Worm (Caenorhabditis elegans) whole organism, young adult: ENCODE data around the gene ckc-1.

Experiments
- B0019.2 ChIP-seq: fragments of 200-800 bp; sonication (Bioruptor generic); conservative IDR thresholded peaks from 2 replicates; pipeline ENCODE4 v1.3.6; 2022; ENCODE audit warnings: missing genetic modification reagents, missing genetic modification characterization, missing compliant biosample characterization
- B0035.1 ChIP-seq: sonication (generic microtip); optimal IDR thresholded peaks from 2 replicates; lab custom pipeline; 2016; ENCODE audit warnings: missing genetic modification characterization, mild to moderate bottlenecking, missing compliant biosample characterization, missing genotype, missing genetic modification reagents
- D2030.7 ChIP-seq: fragments of 200-800 bp; sonication (Bioruptor generic); IDR thresholded peaks from 2 replicates; pipeline ENCODE4 v1.3.6; 2022; ENCODE audit warnings: missing genetic modification reagents, missing genetic modification characterization, missing compliant biosample characterization
- F10E7.11 ChIP-seq: sonication (generic microtip); optimal IDR thresholded peaks from 2 replicates; lab custom pipeline; 2017; ENCODE audit warnings: mild to moderate bottlenecking, missing genetic modification characterization, moderate library complexity, missing compliant biosample characterization
- F33H1.4 ChIP-seq: fragments of 200-800 bp; sonication (Bioruptor generic); IDR thresholded peaks from 2 replicates; pipeline ENCODE4 v1.3.6; 2022; ENCODE audit warnings: missing genetic modification reagents, missing genetic modification characterization, missing compliant biosample characterization
- F39B2.1 ChIP-seq: fragments of 200-800 bp; sonication (Bioruptor generic); IDR thresholded peaks from 2 replicates; pipeline ENCODE4 v1.3.6; 2022; ENCODE audit warnings: missing genetic modification reagents, missing genetic modification characterization, missing compliant biosample characterization
- F49E8.2 ChIP-seq: sonication (generic microtip); optimal IDR thresholded peaks from 3 replicates; lab custom pipeline; 2017; ENCODE audit warnings: missing genetic modification characterization, mild to moderate bottlenecking, missing compliant biosample characterization, antibody characterized with exemption, moderate library complexity; ENCODE audit not compliant: insufficient read depth
- F55B11.4 ChIP-seq: sonication (generic microtip); optimal IDR thresholded peaks from 2 replicates; lab custom pipeline; 2016; ENCODE audit warnings: missing compliant biosample characterization, missing genetic modification characterization, borderline replicate concordance; ENCODE audit not compliant: insufficient read depth
- K12H6.12 ChIP-seq: fragments of 200-800 bp; sonication (Bioruptor generic); optimal IDR thresholded peaks from 2 replicates; lab custom pipeline; 2018; ENCODE audit warnings: mild to moderate bottlenecking, missing genetic modification characterization, missing compliant biosample characterization
- T26A5.8 ChIP-seq: sonication (generic microtip); optimal IDR thresholded peaks from 2 replicates; lab custom pipeline; 2016; ENCODE audit warnings: missing genetic modification characterization, missing compliant biosample characterization
- Y53F4B.3 ChIP-seq: fragments of 200-800 bp; sonication (Bioruptor generic); IDR thresholded peaks from 2 replicates; pipeline ENCODE4 v1.3.6; 2022; ENCODE audit warnings: missing genetic modification reagents, missing genetic modification characterization, missing compliant biosample characterization
- Y56A3A.18 ChIP-seq: fragments of 200-800 bp; sonication (Bioruptor generic); IDR thresholded peaks from 2 replicates; pipeline ENCODE4 v1.3.6; 2022; ENCODE audit warnings: missing genetic modification reagents, missing genetic modification characterization, missing compliant biosample characterization
- Y67H2A.10 ChIP-seq: fragments of 200-800 bp; sonication (Bioruptor generic); conservative IDR thresholded peaks from 2 replicates; pipeline ENCODE4 v1.3.6; 2022; ENCODE audit warnings: missing genetic modification reagents, missing genetic modification characterization, missing compliant biosample characterization
- Y95B8A.8 ChIP-seq: fragments of 200-800 bp; sonication (Bioruptor generic); IDR thresholded peaks from 2 replicates; pipeline ENCODE4 v1.3.6; 2022; ENCODE audit warnings: missing genetic modification reagents, missing genetic modification characterization, missing compliant biosample characterization
- ZK185.1 ChIP-seq: sonication (generic microtip); optimal IDR thresholded peaks from 2 replicates; lab custom pipeline; 2016; ENCODE audit warnings: mild to moderate bottlenecking, missing genetic modification characterization, missing compliant biosample characterization; ENCODE audit not compliant: poor library complexity, severe bottlenecking
- ama-1 ChIP-seq, 3 experiments: fragments of 150-350 bp in 1 of 3; sonication (generic microtip) in 2 of 3; optimal IDR thresholded peaks; 2 replicates each; lab custom pipeline; 2014 to 2018; ENCODE audit warnings: missing biosample characterization in 2 of 3, missing genetic modification characterization in 2 of 3, missing genetic modification reagents in 2 of 3
- atf-7 ChIP-seq: sonication (generic microtip); optimal IDR thresholded peaks from 2 replicates; lab custom pipeline; 2017; ENCODE audit warnings: mild to moderate bottlenecking, missing genetic modification characterization, missing compliant biosample characterization
- attf-3 ChIP-seq: fragments of 200-800 bp; sonication (Bioruptor generic); conservative IDR thresholded peaks from 2 replicates; pipeline ENCODE4 v1.3.6; 2022; ENCODE audit warnings: missing genetic modification reagents, missing genetic modification characterization, missing compliant biosample characterization
- bed-2 ChIP-seq: fragments of 200-800 bp; sonication (Bioruptor generic); IDR thresholded peaks from 2 replicates; pipeline ENCODE4 v1.3.6; 2022; ENCODE audit warnings: missing genetic modification reagents, missing genetic modification characterization, missing compliant biosample characterization
- cebp-1 ChIP-seq, 2 experiments: fragments of 200-800 bp in 1 of 2; sonication (Bioruptor generic) in 1 of 2; sonication (generic microtip) in 1 of 2; IDR thresholded peaks in 1 of 2; optimal IDR thresholded peaks in 1 of 2; 2 replicates each; pipeline versions ENCODE4 v1.3.6 to Lab custom; 2017 to 2022; ENCODE audit warnings: missing compliant biosample characterization in 2 of 2, missing genetic modification characterization in 2 of 2, mild to moderate bottlenecking in 1 of 2, missing genetic modification reagents in 1 of 2, moderate library complexity in 1 of 2
- cebp-2 ChIP-seq: fragments of 200-800 bp; sonication (Bioruptor generic); IDR thresholded peaks from 2 replicates; pipeline ENCODE4 v1.3.6; 2022; ENCODE audit warnings: missing genetic modification characterization, missing compliant biosample characterization
- ceh-27 ChIP-seq: fragments of 200-800 bp; sonication (Bioruptor generic); optimal IDR thresholded peaks from 2 replicates; lab custom pipeline; 2018; ENCODE audit warnings: mild to moderate bottlenecking, missing genetic modification characterization, moderate library complexity, missing compliant biosample characterization
- ceh-58 ChIP-seq: fragments of 200-800 bp; sonication (Bioruptor generic); IDR thresholded peaks from 2 replicates; pipeline ENCODE4 v1.3.6; 2022; ENCODE audit warnings: missing genetic modification characterization, missing compliant biosample characterization
- die-1 ChIP-seq: sonication (generic microtip); optimal IDR thresholded peaks from 2 replicates; lab custom pipeline; 2016; ENCODE audit warnings: missing genotype, mild to moderate bottlenecking, missing genetic modification characterization, missing compliant biosample characterization
- dox-1 ChIP-seq: fragments of 200-800 bp; sonication (Bioruptor generic); IDR thresholded peaks from 2 replicates; pipeline ENCODE4 v1.3.6; 2022; ENCODE audit warnings: missing genetic modification reagents, missing genetic modification characterization, missing compliant biosample characterization
- ets-4 ChIP-seq: fragments of 200-800 bp; sonication (Bioruptor generic); optimal IDR thresholded peaks from 2 replicates; lab custom pipeline; 2018; ENCODE audit warnings: mild to moderate bottlenecking, missing genetic modification characterization, missing compliant biosample characterization
- fkh-3 ChIP-seq: sonication (generic microtip); optimal IDR thresholded peaks from 2 replicates; lab custom pipeline; 2016; ENCODE audit warnings: mild to moderate bottlenecking, missing genetic modification characterization, missing compliant biosample characterization
- him-1 ChIP-seq: sonication (generic microtip); optimal IDR thresholded peaks from 2 replicates; lab custom pipeline; 2016; ENCODE audit warnings: missing genotype, missing genetic modification reagents, missing genetic modification characterization, missing compliant biosample characterization
- hlh-26 ChIP-seq: fragments of 200-800 bp; sonication (Bioruptor generic); conservative IDR thresholded peaks from 2 replicates; pipeline ENCODE4 v1.3.6; 2022; ENCODE audit warnings: missing genetic modification reagents, missing genetic modification characterization, missing compliant biosample characterization
- hmg-1.2 ChIP-seq: fragments of 200-800 bp; sonication (Bioruptor generic); IDR thresholded peaks from 2 replicates; pipeline ENCODE4 v1.3.6; 2022; ENCODE audit warnings: missing genetic modification reagents, missing genetic modification characterization, missing compliant biosample characterization
- let-607 ChIP-seq, 2 experiments: fragments of 200-800 bp in 1 of 2; sonication (Bioruptor generic) in 1 of 2; sonication (generic microtip) in 1 of 2; optimal IDR thresholded peaks; 2 replicates each; lab custom pipeline; 2016 to 2018; ENCODE audit warnings: mild to moderate bottlenecking in 2 of 2, missing compliant biosample characterization in 2 of 2, missing genetic modification characterization in 2 of 2, moderate library complexity in 2 of 2, missing genotype in 1 of 2
- lin-26 ChIP-seq: fragments of 200-800 bp; sonication (Bioruptor generic); IDR thresholded peaks from 2 replicates; pipeline ENCODE4 v1.3.6; 2022; ENCODE audit warnings: missing genetic modification reagents, missing genetic modification characterization, missing compliant biosample characterization
- lin-40 ChIP-seq: sonication (generic microtip); optimal IDR thresholded peaks from 2 replicates; lab custom pipeline; 2016; ENCODE audit warnings: missing genetic modification characterization, mild to moderate bottlenecking, missing compliant biosample characterization, missing genotype, missing genetic modification reagents
- lsl-1 ChIP-seq: fragments of 200-800 bp; sonication (Bioruptor generic); optimal IDR thresholded peaks from 2 replicates; lab custom pipeline; 2018; ENCODE audit warnings: mild to moderate bottlenecking, missing genetic modification characterization, moderate library complexity, missing compliant biosample characterization
- madf-10 ChIP-seq: sonication (generic microtip); optimal IDR thresholded peaks from 2 replicates; lab custom pipeline; 2016; ENCODE audit warnings: mild to moderate bottlenecking, missing genetic modification characterization, missing compliant biosample characterization
- madf-6 ChIP-seq: fragments of 200-800 bp; sonication (Bioruptor generic); IDR thresholded peaks from 2 replicates; pipeline ENCODE4 v1.3.6; 2022; ENCODE audit warnings: missing genetic modification reagents, missing genetic modification characterization, missing compliant biosample characterization
- madf-8 ChIP-seq: fragments of 200-800 bp; sonication (Bioruptor generic); conservative IDR thresholded peaks from 2 replicates; pipeline ENCODE4 v1.3.6; 2022; ENCODE audit warnings: missing genetic modification reagents, missing genetic modification characterization, missing compliant biosample characterization
- nfya-2 ChIP-seq: fragments of 200-800 bp; sonication (Bioruptor generic); IDR thresholded peaks from 2 replicates; pipeline ENCODE4 v1.3.6; 2022; ENCODE audit warnings: missing genetic modification reagents, missing genetic modification characterization, missing compliant biosample characterization
- nfyb-1 ChIP-seq: fragments of 200-800 bp; sonication (Bioruptor generic); IDR thresholded peaks from 2 replicates; pipeline ENCODE4 v1.3.6; 2022; ENCODE audit warnings: missing genetic modification reagents, missing genetic modification characterization, missing compliant biosample characterization
- nhr-90 ChIP-seq: sonication (generic microtip); optimal IDR thresholded peaks from 2 replicates; lab custom pipeline; 2016; ENCODE audit warnings: missing genotype, mild to moderate bottlenecking, missing genetic modification characterization, missing compliant biosample characterization
- rcor-1 ChIP-seq: fragments of 200-800 bp; sonication (Bioruptor generic); IDR thresholded peaks from 2 replicates; pipeline ENCODE4 v1.3.6; 2022; ENCODE audit warnings: missing genetic modification reagents, missing genetic modification characterization, missing compliant biosample characterization
- sea-2 ChIP-seq: fragments of 200-800 bp; sonication (Bioruptor generic); IDR thresholded peaks from 2 replicates; pipeline ENCODE4 v1.3.6; 2022; ENCODE audit warnings: missing genetic modification characterization, missing compliant biosample characterization
- somi-1 ChIP-seq: fragments of 200-800 bp; sonication (Bioruptor generic); optimal IDR thresholded peaks from 2 replicates; lab custom pipeline; 2018; ENCODE audit warnings: mild to moderate bottlenecking, missing genetic modification characterization, missing compliant biosample characterization
- tbp1 ChIP-seq: fragments of 200-800 bp; sonication (Bioruptor generic); optimal IDR thresholded peaks from 2 replicates; lab custom pipeline; 2018; ENCODE audit warnings: mild to moderate bottlenecking, missing genetic modification characterization, missing compliant biosample characterization
- ztf-26 ChIP-seq: sonication (generic microtip); optimal IDR thresholded peaks from 2 replicates; lab custom pipeline; 2017; ENCODE audit warnings: missing genetic modification characterization, missing compliant biosample characterization
- ztf-28 ChIP-seq: fragments of 200-800 bp; sonication (Bioruptor generic); IDR thresholded peaks from 2 replicates; pipeline ENCODE4 v1.3.6; 2022; ENCODE audit warnings: missing genetic modification reagents, missing genetic modification characterization, missing compliant biosample characterization

The ckc-1 gene

ce11 chrX:3538067-3538466 is 38.3 kb upstream of the ckc-1 start:
- TF ChIP-seq madf-10 (tag; lab: Kevin White, UChicago): no peak
- no peak for TF ChIP-seq Y95B8A.8
- TF ChIP-seq, all 124 proteins: peak for 0

DNA sequence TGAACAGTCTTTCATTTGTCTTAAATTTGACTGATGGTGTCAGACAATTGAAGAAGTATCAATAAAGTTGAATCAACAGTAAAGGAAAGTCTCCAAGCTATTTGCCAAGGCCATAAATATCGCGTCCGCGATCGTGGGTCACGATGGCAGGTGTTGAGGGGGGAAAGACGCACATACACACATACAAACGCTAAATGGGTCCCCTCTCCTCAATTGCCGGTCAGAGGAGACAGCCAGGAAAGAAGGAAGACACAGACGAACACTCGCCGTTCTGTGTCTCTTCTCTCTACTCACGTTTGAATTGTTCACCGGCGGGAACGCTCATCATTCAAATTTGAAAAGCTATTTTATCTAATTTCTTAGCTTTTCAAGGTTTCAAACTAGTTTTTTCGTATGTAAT is 35.5 kb upstream of the ckc-1 start:
- no peak for TF ChIP-seq let-607 (tag; optimal IDR thresholded peaks at IDR 0.05; lab: Kevin White, UChicago)
- TF ChIP-seq sea-2 (GFP tag; lab: Robert Waterston, UW): no peak
- TF ChIP-seq F55B11.4 (tag; lab: Kevin White, UChicago): no peak
- TF ChIP-seq cebp-1 (GFP tag; IDR thresholded peaks at IDR 0.05; lab: Robert Waterston, UW): no peak
- TF ChIP-seq cebp-1 (tag; optimal IDR thresholded peaks at IDR 0.05; lab: Kevin White, UChicago): peak; percentile 60
- TF ChIP-seq fkh-3 (tag; lab: Kevin White, UChicago): no peak
- 0 out of 2 replicates have a peak, but pooled peaks have one; percentile 15 for TF ChIP-seq bed-2 (GFP tag; lab: Robert Waterston, UW)
- TF ChIP-seq ama-1 (optimal IDR thresholded peaks at IDR 0.05; lab: Kevin White, UChicago): no peak
- TF ChIP-seq ama-1 (GFP tag; optimal IDR thresholded peaks at IDR 0.05; lab: Kevin White, UChicago): no peak
- TF ChIP-seq attf-3 (GFP tag; lab: Robert Waterston, UW): no peak
- no peak for TF ChIP-seq F10E7.11
- no peak for TF ChIP-seq tbp1 (GFP tag; lab: Kevin White, UChicago)
- no peak for TF ChIP-seq madf-8 (GFP tag; lab: Robert Waterston, UW)
- no peak for TF ChIP-seq Y56A3A.18 (GFP tag; lab: Robert Waterston, UW)
- no peak for TF ChIP-seq ets-4 (GFP tag; lab: Kevin White, UChicago)
- TF ChIP-seq Y53F4B.3 (GFP tag; lab: Robert Waterston, UW): no peak
- TF ChIP-seq him-1 (tag; lab: Kevin White, UChicago): no peak
- no peak for TF ChIP-seq B0019.2 (GFP tag; lab: Robert Waterston, UW)
- no peak for TF ChIP-seq madf-6
- no peak for TF ChIP-seq cebp-2 (GFP tag; lab: Robert Waterston, UW)
- no peak for TF ChIP-seq nfyb-1 (GFP tag; lab: Robert Waterston, UW)
- TF ChIP-seq lsl-1 (GFP tag; lab: Kevin White, UChicago): no peak
- no peak for TF ChIP-seq atf-7 (tag; lab: Kevin White, UChicago)
- TF ChIP-seq F49E8.2 (tag; lab: Kevin White, UChicago): no peak
- no peak for TF ChIP-seq D2030.7 (GFP tag; lab: Robert Waterston, UW)
- TF ChIP-seq ceh-27 (GFP tag; lab: Kevin White, UChicago): peak; percentile 53
- TF ChIP-seq ceh-58 (GFP tag; lab: Robert Waterston, UW): no peak
- TF ChIP-seq rcor-1: no peak
- TF ChIP-seq K12H6.12: no peak
- no peak for TF ChIP-seq nfya-2 (GFP tag; lab: Robert Waterston, UW)
- TF ChIP-seq nhr-90 (tag; lab: Kevin White, UChicago): no peak
- peak; percentile 34; the same call in 1 of the 2 replicates for TF ChIP-seq hmg-1.2 (GFP tag; lab: Robert Waterston, UW)
- no peak for TF ChIP-seq B0035.1
- TF ChIP-seq F33H1.4: no peak
- peak; percentile 65 for TF ChIP-seq ztf-26 (tag; lab: Kevin White, UChicago)
- no peak for TF ChIP-seq madf-10 (tag; lab: Kevin White, UChicago)
- TF ChIP-seq ztf-28: no peak
- TF ChIP-seq T26A5.8 (tag; lab: Kevin White, UChicago): no peak
- peak; percentile 42; the same call in 1 of the 2 replicates for TF ChIP-seq dox-1 (GFP tag; lab: Robert Waterston, UW)
- TF ChIP-seq ZK185.1 (tag; lab: Kevin White, UChicago): no peak
- TF ChIP-seq somi-1 (GFP tag; lab: Kevin White, UChicago): no peak
- TF ChIP-seq lin-26 (GFP tag; lab: Robert Waterston, UW): no peak
- no peak for TF ChIP-seq F39B2.1 (GFP tag; lab: Robert Waterston, UW)
- no peak for TF ChIP-seq lin-40 (tag; lab: Kevin White, UChicago)
- no peak for TF ChIP-seq Y95B8A.8
- no peak for TF ChIP-seq die-1 (tag; lab: Kevin White, UChicago)
- no peak for TF ChIP-seq Y67H2A.10
- no peak for TF ChIP-seq hlh-26 (GFP tag; lab: Robert Waterston, UW)
